Fruit fly (Drosophila melanogaster): ENCODE data around the gene Pex7.

DNA sequence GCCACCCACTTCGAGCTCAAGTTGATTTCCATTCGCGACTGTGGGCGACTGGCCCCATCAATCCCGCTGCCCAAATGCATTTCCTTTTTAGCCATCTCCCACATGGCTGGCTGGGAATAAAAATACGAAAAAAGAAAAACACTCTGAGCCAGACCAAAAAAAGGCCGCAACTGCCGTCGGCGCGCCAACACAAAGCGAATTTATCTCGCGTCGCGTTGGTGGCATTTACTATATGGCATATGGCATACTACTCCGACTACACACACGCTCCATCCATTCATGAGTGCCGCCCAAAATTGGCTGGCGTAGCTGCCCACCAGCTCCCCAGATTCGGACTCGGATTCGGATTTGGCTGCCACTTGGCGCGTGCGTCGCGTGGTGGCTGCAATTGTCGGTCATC, 29.6 kb downstream of the Pex7 start:
- no peak for TF ChIP-seq pan (optimal IDR thresholded peaks at IDR 0.05)
- no peak for TF ChIP-seq CG8478 (optimal IDR thresholded peaks at IDR 0.05)
- TF ChIP-seq Dll (optimal IDR thresholded peaks at IDR 0.05): no peak
- TF ChIP-seq psq (optimal IDR thresholded peaks at IDR 0.05): no peak
- no peak for TF ChIP-seq EcR (GFP tag; optimal IDR thresholded peaks at IDR 0.05)
